Worm (Caenorhabditis elegans) whole organism, L1 larva: ENCODE data around the gene fbxc-25.

Source experiments
- aly-2 ChIP-seq: fragments of 150-350 bp; optimal IDR thresholded peaks from 2 replicates; lab custom pipeline; 2014; ENCODE audit warnings: missing biosample characterization, missing genetic modification characterization
- ama-1 ChIP-seq: fragments of 150-350 bp; optimal IDR thresholded peaks from 2 replicates; lab custom pipeline; 2014
- jun-1 ChIP-seq: fragments of 150-350 bp; optimal IDR thresholded peaks from 2 replicates; lab custom pipeline; 2014; ENCODE audit warnings: missing biosample characterization, missing genetic modification reagents, missing genetic modification characterization
- lin-39 ChIP-seq: fragments of 150-350 bp; optimal IDR thresholded peaks from 2 replicates; lab custom pipeline; 2014; ENCODE audit warnings: missing biosample characterization, missing genetic modification reagents, missing genetic modification characterization
- lsy-2 ChIP-seq, 2 experiments: fragments of 150-350 bp; optimal IDR thresholded peaks; 2 replicates each; lab custom pipeline; 2014; ENCODE audit warnings: missing biosample characterization in 2 of 2, missing genetic modification characterization in 2 of 2
- mab-9 ChIP-seq: fragments of 200-800 bp; sonication (Bioruptor generic); IDR thresholded peaks from 2 replicates; pipeline ENCODE4 v1.3.6; 2022; ENCODE audit warnings: missing genetic modification reagents, missing genetic modification characterization, missing compliant biosample characterization
- nhr-76 ChIP-seq: sonication (generic microtip); optimal IDR thresholded peaks from 2 replicates; lab custom pipeline; 2017; ENCODE audit warnings: missing biosample characterization, missing genetic modification characterization
- pqm-1 ChIP-seq: sonication (generic microtip); optimal IDR thresholded peaks from 3 replicates; lab custom pipeline; 2017; ENCODE audit warnings: missing biosample characterization, missing genetic modification characterization
- skn-1 ChIP-seq: fragments of 150-350 bp; optimal IDR thresholded peaks from 2 replicates; lab custom pipeline; 2014; ENCODE audit warnings: missing biosample characterization, missing genetic modification characterization
- unc-62 ChIP-seq: fragments of 150-350 bp; optimal IDR thresholded peaks from 2 replicates; lab custom pipeline; 2014; ENCODE audit warnings: missing biosample characterization, missing genetic modification reagents, missing genetic modification characterization
- unc-86 ChIP-seq: sonication (generic microtip); optimal IDR thresholded peaks from 2 replicates; lab custom pipeline; 2016; ENCODE audit warnings: missing genetic modification characterization, missing compliant biosample characterization
- ztf-4 ChIP-seq: fragments of 150-350 bp; optimal IDR thresholded peaks from 2 replicates; lab custom pipeline; 2014; ENCODE audit warnings: missing biosample characterization, missing genetic modification characterization

- TF ChIP-seq lin-39 (no peak), aly-2 (no peak), skn-1 (tag; lab: Kevin White, UChicago) (no peak), lsy-2 (tag; optimal IDR thresholded peaks at IDR 0.05; lab: Kevin White, UChicago) (no peak), unc-62 (no peak), unc-86 (tag; lab: Kevin White, UChicago) (no peak), ztf-4 (no peak), nhr-76 (tag; lab: Kevin White, UChicago) (no peak), ama-1 (lab: Kevin White, UChicago) (no peak), mab-9 (GFP tag; lab: Robert Waterston, UW) (no peak), jun-1 (no peak), pqm-1 (no peak)
These were observed 4.0 kb downstream of the fbxc-25 start, which contains the start of gene K09F6.7 for ce11 chrII:2292027-2292426.
